Worm (Caenorhabditis elegans): ENCODE data around the gene B0034.1.

B0034.1 gene

ce11 chrII:5933962-5934422, 34.1 kb upstream of the B0034.1 start (continued):
- TF ChIP-seq nhr-41 (GFP tag; IDR thresholded peaks at IDR 0.05) (no peak), F49E8.2 (tag; optimal IDR thresholded peaks at IDR 0.05; ENCODE audit: borderline replicate concordance) (no peak), saeg-2 (GFP tag; IDR thresholded peaks at IDR 0.05) (no peak), hlh-30 (tag; optimal IDR thresholded peaks at IDR 0.05; ENCODE audit: insufficient read depth) (peak; percentile 59), ama-1 (optimal IDR thresholded peaks at IDR 0.05) (no peak), nhr-28 (tag; optimal IDR thresholded peaks at IDR 0.05) (peak; percentile 37), snpc-1.2 (GFP tag; IDR thresholded peaks at IDR 0.05) (no peak), egl-43 (GFP tag; IDR thresholded peaks at IDR 0.05) (no peak), lir-3 (tag; optimal IDR thresholded peaks at IDR 0.05) (no peak)

- TF ChIP-seq Y75B8A.6 (GFP tag; IDR thresholded peaks at IDR 0.05) (no peak), mes-2 (tag; optimal IDR thresholded peaks at IDR 0.05; ENCODE audit: poor library complexity, severe bottlenecking) (peak; percentile 22), dve-1 (tag; optimal IDR thresholded peaks at IDR 0.05; ENCODE audit: insufficient read depth) (peak; percentile 85), lin-38 (GFP tag; IDR thresholded peaks at IDR 0.05) (no peak), hlh-11 (tag; optimal IDR thresholded peaks at IDR 0.05) (peak; percentile 74), nhr-77 (tag; optimal IDR thresholded peaks at IDR 0.05) (peak; percentile 73), attf-4 (tag; optimal IDR thresholded peaks at IDR 0.05) (no peak), mxl-3 (GFP tag; optimal IDR thresholded peaks at IDR 0.05) (peak; percentile 9), pqm-1 (tag; optimal IDR thresholded peaks at IDR 0.05) (peak; percentile 71), F37D6.2 (tag; optimal IDR thresholded peaks at IDR 0.05) (no peak), zip-11 (GFP tag; IDR thresholded peaks at IDR 0.05) (no peak), lin-39 (tag; optimal IDR thresholded peaks at IDR 0.05) (no peak), nhr-28 (tag; optimal IDR thresholded peaks at IDR 0.05) (peak; percentile 64), duxl-1 (tag; optimal IDR thresholded peaks at IDR 0.05; ENCODE audit: poor library complexity) (no peak), ces-1 (GFP tag; optimal IDR thresholded peaks at IDR 0.05) (no peak), nhr-48 (tag; optimal IDR thresholded peaks at IDR 0.05) (peak; percentile 13), daf-12 (tag; optimal IDR thresholded peaks at IDR 0.05) (no peak), hlh-30 (tag; optimal IDR thresholded peaks at IDR 0.05; ENCODE audit: insufficient read depth) (peak; percentile 76), fkh-10 (GFP tag; optimal IDR thresholded peaks at IDR 0.05) (no peak), dmd-6 (GFP tag; IDR thresholded peaks at IDR 0.05) (peak; percentile 87), tra-1 (GFP tag; IDR thresholded peaks at IDR 0.05) (peak; percentile 66; the same call in 1 of the 2 replicates), lsy-2 (tag; optimal IDR thresholded peaks at IDR 0.05) (peak in 1 of 2 experiments; percentile 47), daf-16 (GFP tag; optimal IDR thresholded peaks at IDR 0.05) (no peak), daf-16 (tag; optimal IDR thresholded peaks at IDR 0.05) (peak; percentile 90), php-3 (GFP tag; IDR thresholded peaks at IDR 0.05) (peak; percentile 56; the same call in 1 of the 2 replicates), hif-1 (tag; optimal IDR thresholded peaks at IDR 0.05) (peak in 1 of 2 experiments; percentile 66), unc-62 (GFP tag; optimal IDR thresholded peaks at IDR 0.05 in 1 of 2) (peak in 1 of 2 experiments; percentile 84), unc-62 (tag; optimal IDR thresholded peaks at IDR 0.05) (no peak), T20F7.1 (GFP tag; optimal IDR thresholded peaks at IDR 0.05) (peak; percentile 31)
Observed at ce11 chrII:5936009-5936408, 32.1 kb upstream of the B0034.1 start.

- TF ChIP-seq ama-1 (optimal IDR thresholded peaks at IDR 0.05) (no peak), Y48G9A.11 (GFP tag; IDR thresholded peaks at IDR 0.05) (no peak), lin-38 (GFP tag; IDR thresholded peaks at IDR 0.05) (no peak; the same call in 1 of the 2 replicates), F37D6.2 (tag; optimal IDR thresholded peaks at IDR 0.05) (no peak), hif-1 (tag; optimal IDR thresholded peaks at IDR 0.05) (peak in 1 of 2 experiments; percentile 9), zfp-3 (GFP tag; conservative IDR thresholded peaks at IDR 0.05) (0 out of 2 replicates have a peak, but pooled peaks have one; percentile 17), daf-12 (tag; optimal IDR thresholded peaks at IDR 0.05) (no peak), madf-5 (GFP tag; IDR thresholded peaks at IDR 0.05) (0 out of 4 replicates have a peak, but pooled peaks of 1 of the 2 experiments have one; percentile 20), ztf-7 (tag; optimal IDR thresholded peaks at IDR 0.05) (no peak), spr-1 (tag; optimal IDR thresholded peaks at IDR 0.05) (no peak), hmg-1.1 (GFP tag; IDR thresholded peaks at IDR 0.05) (no peak), vab-7 (GFP tag; IDR thresholded peaks at IDR 0.05) (no peak), aha-1 (tag) (no peak), ZK546.5 (tag; optimal IDR thresholded peaks at IDR 0.05) (no peak), fkh-10 (GFP tag; optimal IDR thresholded peaks at IDR 0.05) (no peak), lin-39 (tag; optimal IDR thresholded peaks at IDR 0.05) (no peak), F44E2.7 (GFP tag; IDR thresholded peaks at IDR 0.05) (no peak), lsy-2 (tag; optimal IDR thresholded peaks at IDR 0.05) (no peak), T26A8.4 (GFP tag; IDR thresholded peaks at IDR 0.05) (no peak)
Observed at ce11 chrII:5940815-5941214, 27.3 kb upstream of the B0034.1 start, which contains the start of gene F28B12.6. F28B12.6 (plus strand) TSS chrII:5940863.
